Fruit fly (Drosophila melanogaster) Kc167 (cell line): ENCODE data around the gene Nemp.

Experiments
- Sin3A ChIP-seq: fragments of >200 bp; optimal IDR thresholded peaks from 2 replicates; lab custom pipeline; 2018; ENCODE audit warnings: missing external identifiers
- h ChIP-seq: fragments of >200 bp; optimal IDR thresholded peaks from 3 replicates; lab custom pipeline; 2018; ENCODE audit warnings: missing external identifiers
- insv ChIP-seq: fragments of >200 bp; optimal IDR thresholded peaks from 3 replicates; lab custom pipeline; 2018; ENCODE audit warnings: missing external identifiers
- psq ChIP-seq: fragments of >200 bp; optimal IDR thresholded peaks from 2 replicates; lab custom pipeline; 2017; ENCODE audit warnings: missing external identifiers

- TF ChIP-seq Sin3A (lab: Kevin White, UChicago) (no peak), psq (lab: Kevin White, UChicago) (no peak), h (lab: Kevin White, UChicago) (no peak), insv (no peak)
Observed at dm6 chrX:16641101-16641420, 13.8 kb downstream of the Nemp start.
